Fruit fly (Drosophila melanogaster): ENCODE measurements around the gene CG42249.

The CG42249 gene

DNA sequence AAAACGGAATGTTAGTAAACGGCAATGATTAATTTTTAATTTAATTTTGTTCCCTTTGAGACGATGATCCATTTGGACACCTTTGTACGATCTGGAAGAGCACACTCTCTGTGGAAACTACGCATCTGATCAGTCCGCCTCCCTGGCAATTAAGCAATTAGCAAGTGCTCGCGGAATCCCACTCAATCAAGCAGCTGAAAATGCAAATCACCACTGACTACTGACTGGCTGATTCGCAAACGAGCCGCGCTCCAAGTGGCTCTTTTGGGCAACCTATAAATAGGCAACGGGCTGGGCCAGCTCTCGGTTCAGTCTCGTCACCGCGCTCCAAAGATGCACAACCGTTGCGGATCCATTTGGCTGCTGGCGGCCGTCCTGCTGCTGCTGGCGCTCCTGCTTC is 47.7 kb downstream of the CG42249 start, which contains the start of gene CG15201:
Gene CG15201 (plus strand): TSS at position 301 of the 400 bp plus-strand sequence.
- no peak for TF ChIP-seq CG17801 (GFP tag; optimal IDR thresholded peaks at IDR 0.05; ENCODE audit: partially characterized antibody)

- TF ChIP-seq CG17801 (GFP tag; optimal IDR thresholded peaks at IDR 0.05; ENCODE audit: partially characterized antibody): no peak
These were observed 48.5 kb downstream of the CG42249 start for dm6 chrX:11144575-11144974.

DNA sequence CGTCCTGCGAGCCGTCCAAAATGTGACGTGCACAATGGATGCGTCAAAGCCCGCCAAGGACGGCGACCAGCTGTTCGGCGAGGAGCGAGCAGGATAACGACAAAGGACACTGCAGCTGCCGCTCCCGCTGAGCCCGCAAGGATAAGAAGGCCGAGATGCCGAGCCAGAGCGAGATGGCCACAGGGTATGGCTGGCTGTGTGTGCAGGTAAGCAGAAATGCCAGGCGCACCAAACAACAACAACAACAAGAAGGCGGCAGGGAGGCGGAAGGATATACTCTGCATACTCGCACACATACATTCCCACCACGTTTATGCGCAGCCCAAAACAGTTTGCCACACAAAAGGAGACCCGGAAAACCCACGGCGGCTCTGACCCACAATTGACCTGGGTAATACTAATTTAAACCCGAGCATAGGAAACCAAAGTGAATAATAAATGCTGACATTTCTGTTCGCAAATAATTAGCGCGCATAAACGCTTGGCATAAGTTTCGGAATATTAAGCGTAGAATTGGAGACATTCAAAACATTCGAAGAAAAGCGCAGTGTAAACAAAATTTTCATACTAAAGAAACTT is 50.6 kb downstream of the CG42249 start:
- peak; percentile 34 for TF ChIP-seq CG17801 (GFP tag; optimal IDR thresholded peaks at IDR 0.05; ENCODE audit: partially characterized antibody)

- no peak for TF ChIP-seq CG17801 (GFP tag; optimal IDR thresholded peaks at IDR 0.05; ENCODE audit: partially characterized antibody)
These were observed 51.5 kb downstream of the CG42249 start for dm6 chrX:11147553-11148067.

DNA sequence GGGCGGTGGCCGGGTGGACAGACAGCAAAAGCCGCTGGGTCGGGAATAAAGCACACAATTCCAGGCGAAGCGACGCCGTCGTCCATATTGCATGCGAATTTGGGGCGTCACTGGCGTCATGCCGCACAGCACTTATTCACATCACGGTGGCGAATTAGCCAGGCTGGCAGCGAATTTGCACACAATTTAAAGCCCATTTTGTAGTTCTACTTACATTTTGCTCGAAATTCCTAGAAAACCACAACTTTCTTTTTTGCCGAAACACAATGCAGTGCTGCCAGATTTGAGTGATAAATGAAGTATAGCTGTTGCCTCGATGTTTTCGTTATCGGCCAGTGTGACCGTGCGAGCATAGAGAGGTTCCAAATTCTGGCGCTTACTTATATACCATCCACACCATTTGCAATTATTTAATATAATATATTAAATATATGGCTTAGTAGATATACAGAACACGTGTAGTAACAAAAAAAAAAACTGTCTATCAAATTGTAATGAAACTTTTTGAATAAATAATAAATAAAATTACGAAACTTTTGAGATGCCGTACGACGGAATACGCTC is 52.3 kb downstream of the CG42249 start, which contains the start of gene Ran:
Gene Ran (minus strand): TSS at position 445 of the 564 bp plus-strand sequence.
- no peak for TF ChIP-seq CG17801 (GFP tag; optimal IDR thresholded peaks at IDR 0.05; ENCODE audit: partially characterized antibody)

- no peak for TF ChIP-seq CG17801 (GFP tag; optimal IDR thresholded peaks at IDR 0.05; ENCODE audit: partially characterized antibody)
These were observed 53.1 kb downstream of the CG42249 start, which contains the start of gene Lint-1 for dm6 chrX:11149201-11149600. Gene Lint-1 (plus strand): TSS chrX:11149323.

dm6 chrX:11153413-11153812 is 57.3 kb downstream of the CG42249 start:
- no peak for TF ChIP-seq CG17801 (GFP tag; optimal IDR thresholded peaks at IDR 0.05; ENCODE audit: partially characterized antibody)

DNA sequence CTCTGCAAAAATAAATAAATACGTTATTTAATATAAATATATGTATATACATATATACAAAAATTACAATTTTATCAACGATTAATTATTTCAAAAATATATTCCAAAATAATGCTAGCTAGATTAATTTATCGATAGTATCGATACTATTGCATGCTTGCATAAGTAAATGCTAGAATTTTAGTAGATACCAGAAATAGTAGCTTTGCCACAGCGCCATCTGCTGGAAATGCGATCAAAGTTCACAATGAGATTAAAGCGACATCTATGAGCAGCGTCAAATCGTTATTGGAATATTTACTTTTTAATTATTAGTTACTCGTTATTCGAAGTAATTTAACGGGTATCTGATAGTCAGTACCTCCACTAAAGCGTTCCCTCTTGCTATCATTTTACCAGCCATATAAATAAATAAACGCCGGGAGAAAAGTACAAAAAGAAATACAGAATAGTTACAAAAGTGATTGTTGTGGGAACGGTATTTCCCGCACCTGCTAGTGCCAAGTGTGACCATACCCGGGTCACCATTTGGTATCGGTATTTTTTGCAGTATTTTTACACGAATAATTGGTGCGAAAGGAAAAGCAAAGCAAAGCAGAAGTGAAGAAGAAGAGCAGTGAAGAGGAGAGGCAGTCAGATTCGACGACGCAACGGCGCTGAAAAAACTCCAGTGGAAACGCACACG is 57.9 kb downstream of the CG42249 start, which contains the start of the genes rtv and Dlic:
Gene rtv (minus strand): TSS at position 165 of the 685 bp plus-strand sequence.
Gene Dlic (plus strand): TSS at position 596 of the 685 bp plus-strand sequence.
- no peak for TF ChIP-seq CG17801 (GFP tag; optimal IDR thresholded peaks at IDR 0.05; ENCODE audit: partially characterized antibody)

dm6 chrX:11154511-11155197 is 58.6 kb downstream of the CG42249 start:
- no peak for TF ChIP-seq CG17801 (GFP tag; optimal IDR thresholded peaks at IDR 0.05; ENCODE audit: partially characterized antibody)

DNA sequence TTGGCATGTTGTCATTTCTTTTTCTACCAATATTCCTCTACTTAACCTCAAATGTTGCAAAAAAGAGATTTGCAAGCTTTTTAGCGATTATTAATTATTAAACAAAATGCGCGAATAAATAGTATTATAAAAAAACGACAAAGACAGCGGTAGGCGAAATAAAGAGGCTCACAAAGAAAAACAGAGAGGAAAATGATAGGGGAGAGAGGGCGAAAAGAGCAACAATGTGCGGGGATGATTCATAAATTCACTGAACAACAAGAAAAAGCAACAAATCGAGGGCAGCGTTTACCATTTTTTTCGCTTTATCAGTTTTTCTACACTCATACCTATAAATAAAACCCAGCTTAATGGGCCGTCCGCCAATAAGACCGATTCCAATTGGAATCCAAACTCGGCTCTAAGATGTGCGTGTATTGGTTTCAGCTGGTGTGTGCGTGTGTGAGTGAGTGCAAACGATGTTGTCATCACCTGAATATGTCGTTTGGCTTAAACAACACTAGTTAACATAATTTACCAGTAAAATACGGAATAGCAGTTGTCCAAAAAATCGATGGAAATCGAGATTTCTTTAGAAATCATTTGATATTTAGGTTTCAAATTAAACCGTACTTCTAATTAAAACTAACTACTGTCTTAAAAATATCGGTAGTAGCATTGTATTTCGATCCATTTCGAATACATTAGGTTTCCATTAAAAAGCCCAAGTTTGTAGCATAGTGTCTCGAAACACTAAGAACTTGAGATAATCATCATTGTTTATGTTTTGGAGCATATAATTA is 59.9 kb downstream of the CG42249 start:
- peak; percentile 78 for TF ChIP-seq CG17801 (GFP tag; optimal IDR thresholded peaks at IDR 0.05; ENCODE audit: partially characterized antibody)

Data from ovary, adult (tissue).